Fruit fly (Drosophila melanogaster): Measurements from ENCODE around the gene CG1677.

The CG1677 gene

dm6 chrX:7301351-7302328 lies 104.0 kb downstream of the CG1677 start (continued):
- TF ChIP-seq bcd (GFP tag; optimal IDR thresholded peaks at IDR 0.05) = peak; percentile 59
- no peak for TF ChIP-seq CG6791 (GFP tag; IDR thresholded peaks at IDR 0.05; ENCODE audit: partially characterized antibody)
- no peak for TF ChIP-seq pzg (GFP tag; optimal IDR thresholded peaks at IDR 0.05)
- TF ChIP-seq Rfx (GFP tag; IDR thresholded peaks at IDR 0.05) = peak; percentile 34; the same call in 1 of the 2 replicates
- TF ChIP-seq CG9609 (GFP tag; optimal IDR thresholded peaks at IDR 0.05) = peak; percentile 14
- no peak for TF ChIP-seq D (optimal IDR thresholded peaks at IDR 0.05)
- peak; percentile 77 for TF ChIP-seq D (GFP tag; optimal IDR thresholded peaks at IDR 0.05)
- peak; percentile 15; the same call in 1 of the 2 replicates for TF ChIP-seq E2f1 (GFP tag; IDR thresholded peaks at IDR 0.05)
- peak; percentile 19 for TF ChIP-seq ewg (GFP tag; optimal IDR thresholded peaks at IDR 0.05)
- no peak for TF ChIP-seq danr (GFP tag; IDR thresholded peaks at IDR 0.05)
- peak; percentile 50 for TF ChIP-seq CG5180 (GFP tag; optimal IDR thresholded peaks at IDR 0.05)
- TF ChIP-seq Hey (tag; optimal IDR thresholded peaks at IDR 0.05) = no peak
- TF ChIP-seq lmd (GFP tag; IDR thresholded peaks at IDR 0.05) = peak; percentile 24; the same call in 1 of the 2 replicates
- TF ChIP-seq CG2116 (GFP tag; optimal IDR thresholded peaks at IDR 0.05) = peak; percentile 16
- TF ChIP-seq ssp (GFP tag; IDR thresholded peaks at IDR 0.05) = 0 out of 2 replicates have a peak, but pooled peaks have one; percentile 15
- TF ChIP-seq insv (GFP tag; optimal IDR thresholded peaks at IDR 0.05) = no peak
- TF ChIP-seq CG10431 (GFP tag; optimal IDR thresholded peaks at IDR 0.05) = peak; percentile 43
- peak; percentile 77 for TF ChIP-seq Med (GFP tag)
- TF ChIP-seq pnt (GFP tag; optimal IDR thresholded peaks at IDR 0.05) = peak; percentile 19
- peak; percentile 56 for TF ChIP-seq Meics (GFP tag; optimal IDR thresholded peaks at IDR 0.05)
- TF ChIP-seq dmrt11E (tag; optimal IDR thresholded peaks at IDR 0.05) = peak; percentile 74
- TF ChIP-seq CG1792 (GFP tag; optimal IDR thresholded peaks at IDR 0.05) = peak; percentile 15
- TF ChIP-seq ken (GFP tag; IDR thresholded peaks at IDR 0.05) = 0 out of 3 replicates have a peak, but pooled peaks have one; percentile 39
- peak; percentile 35 for TF ChIP-seq CG10366 (GFP tag; IDR thresholded peaks at IDR 0.05)
- TF ChIP-seq slbo (GFP tag; IDR thresholded peaks at IDR 0.05) = peak; percentile 20; the same call in 1 of the 2 replicates
- TF ChIP-seq Chrac-16 (GFP tag; optimal IDR thresholded peaks at IDR 0.05) = peak; percentile 29
- TF ChIP-seq CG2202 (tag; optimal IDR thresholded peaks at IDR 0.05) = no peak
- peak; percentile 83 for TF ChIP-seq CG9437 (GFP tag; optimal IDR thresholded peaks at IDR 0.05)
- peak; percentile 65 for TF ChIP-seq CG12104 (GFP tag; optimal IDR thresholded peaks at IDR 0.05)
- peak; percentile 32 for TF ChIP-seq CG6813 (GFP tag; optimal IDR thresholded peaks at IDR 0.05)
- TF ChIP-seq Eip74EF (GFP tag; optimal IDR thresholded peaks at IDR 0.05) = peak in 1 of 2 experiments; percentile 59
- no peak for TF ChIP-seq lov (optimal IDR thresholded peaks at IDR 0.05)
- TF ChIP-seq lov (GFP tag; IDR thresholded peaks at IDR 0.05) = peak; percentile 37; the same call in 1 of the 3 replicates
- peak; percentile 5 to 11 for TF ChIP-seq dpn (GFP tag; optimal IDR thresholded peaks at IDR 0.05)
- TF ChIP-seq CG1602 (GFP tag; optimal IDR thresholded peaks at IDR 0.05) = peak; percentile 43
- peak; percentile 20; the same call in 1 of the 3 replicates for TF ChIP-seq dysf (GFP tag; IDR thresholded peaks at IDR 0.05)
- peak; percentile 76 for TF ChIP-seq nerfin-1 (tag; optimal IDR thresholded peaks at IDR 0.05)
- peak; percentile 29 for TF ChIP-seq CG2120 (GFP tag; optimal IDR thresholded peaks at IDR 0.05)
- TF ChIP-seq CG3995 (GFP tag; optimal IDR thresholded peaks at IDR 0.05) = peak; percentile 2
- TF ChIP-seq Nf-YC (tag; optimal IDR thresholded peaks at IDR 0.05) = peak; percentile 57
- TF ChIP-seq CG6254 (GFP tag; optimal IDR thresholded peaks at IDR 0.05) = peak; percentile 48
- peak; percentile 71 for TF ChIP-seq gem (tag; optimal IDR thresholded peaks at IDR 0.05)
- TF ChIP-seq Hr51 (GFP tag; optimal IDR thresholded peaks at IDR 0.05) = peak; percentile 19 to 71
- TF ChIP-seq CG14667 (GFP tag; IDR thresholded peaks at IDR 0.05) = peak; percentile 27; the same call in 1 of the 2 replicates
- TF ChIP-seq Dref (GFP tag; IDR thresholded peaks at IDR 0.05) = no peak
- peak; percentile 44 for TF ChIP-seq CG30020 (tag; optimal IDR thresholded peaks at IDR 0.05)
- peak; percentile 22; the same call in 1 of the 2 replicates for TF ChIP-seq E2f2 (GFP tag; IDR thresholded peaks at IDR 0.05)

All from whole organism, embryonic.